Worm (Caenorhabditis elegans) whole organism, young adult: ENCODE data around the gene Y53G8AL.3.

Source experiments
- K12H6.12 ChIP-seq: fragments of 200-800 bp; sonication (Bioruptor generic); optimal IDR thresholded peaks from 2 replicates; lab custom pipeline; 2018; ENCODE audit warnings: mild to moderate bottlenecking, missing genetic modification characterization, missing compliant biosample characterization
- Y53G8AR.9 ChIP-seq: fragments of 200-800 bp; sonication (Bioruptor generic); conservative IDR thresholded peaks from 2 replicates; pipeline ENCODE4 v1.3.6; 2022; ENCODE audit warnings: missing genetic modification reagents, missing genetic modification characterization, missing compliant biosample characterization
- ama-1 ChIP-seq, 3 experiments: fragments of 150-350 bp in 1 of 3; sonication (generic microtip) in 2 of 3; optimal IDR thresholded peaks; 2 replicates each; lab custom pipeline; 2014 to 2018; ENCODE audit warnings: missing biosample characterization in 2 of 3, missing genetic modification characterization in 2 of 3, missing genetic modification reagents in 2 of 3
- atf-7 ChIP-seq: sonication (generic microtip); optimal IDR thresholded peaks from 2 replicates; lab custom pipeline; 2017; ENCODE audit warnings: mild to moderate bottlenecking, missing genetic modification characterization, missing compliant biosample characterization
- mes-4 ChIP-seq: sonication (generic microtip); optimal IDR thresholded peaks from 2 replicates; lab custom pipeline; 2016; ENCODE audit warnings: missing genotype, missing genetic modification characterization, missing compliant biosample characterization
- pha-4 ChIP-seq: fragments of 150-350 bp; sonication (generic microtip); optimal IDR thresholded peaks from 2 replicates; lab custom pipeline; 2014; ENCODE audit warnings: missing biosample characterization, missing genetic modification reagents, missing genetic modification characterization
- zfh-2 ChIP-seq: fragments of 200-800 bp; sonication (Bioruptor generic); conservative IDR thresholded peaks from 2 replicates; pipeline ENCODE4 v1.3.6; 2022; ENCODE audit warnings: missing genetic modification reagents, missing genetic modification characterization, missing compliant biosample characterization
- ztf-18 ChIP-seq: sonication (generic microtip); optimal IDR thresholded peaks from 2 replicates; lab custom pipeline; 2016; ENCODE audit warnings: missing genotype, mild to moderate bottlenecking, missing genetic modification characterization, missing compliant biosample characterization
- ztf-6 ChIP-seq: fragments of 200-800 bp; sonication (Bioruptor generic); IDR thresholded peaks from 2 replicates; pipeline ENCODE4 v1.3.6; 2022; ENCODE audit warnings: missing genetic modification reagents, missing genetic modification characterization, missing compliant biosample characterization

DNA sequence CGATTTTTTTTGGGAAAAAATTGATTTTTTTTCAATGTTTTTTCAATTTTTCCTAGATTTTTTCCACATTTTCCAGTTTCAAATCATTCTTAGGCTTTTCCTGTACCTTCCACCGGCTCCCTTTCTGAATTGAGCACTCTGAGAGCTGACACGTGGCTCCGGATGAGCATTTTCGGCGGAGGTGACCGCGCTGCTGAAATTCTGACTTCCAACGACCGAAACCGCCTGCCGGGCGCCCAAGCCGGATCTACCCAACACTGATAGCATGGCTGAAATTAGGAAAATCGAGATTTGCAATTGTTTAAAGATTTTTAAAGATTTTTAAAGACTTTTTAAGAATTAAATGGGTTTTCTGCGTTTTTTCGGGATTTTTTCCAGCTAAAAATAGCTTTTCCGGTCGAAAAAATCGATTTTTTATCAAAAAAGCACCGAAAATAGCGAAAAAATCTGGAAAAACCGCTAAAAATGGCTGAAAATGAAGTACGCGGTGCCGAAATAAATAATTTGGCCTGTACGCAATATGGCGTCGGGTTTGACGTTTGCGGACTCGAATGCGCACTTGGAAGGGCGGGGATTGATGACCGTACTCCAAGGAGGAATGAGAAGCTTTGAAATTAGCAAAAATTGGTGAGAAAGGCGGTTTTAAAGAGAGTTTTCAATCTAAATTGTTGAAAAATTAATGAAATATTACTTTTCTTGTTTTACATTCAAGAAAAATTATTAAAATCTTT is 4.5 kb downstream of the Y53G8AL.3 start, which contains the start of gene nduf-9:
- no peak for TF ChIP-seq ztf-6
- no peak for TF ChIP-seq ama-1 (optimal IDR thresholded peaks at IDR 0.05; lab: Kevin White, UChicago)
- TF ChIP-seq ama-1 (GFP tag; optimal IDR thresholded peaks at IDR 0.05; lab: Kevin White, UChicago), result no peak
- no peak for TF ChIP-seq Y53G8AR.9 (GFP tag; lab: Robert Waterston, UW)
- TF ChIP-seq mes-4 (tag; lab: Kevin White, UChicago), result no peak
- peak; percentile 56; the same call in 1 of the 2 replicates for TF ChIP-seq zfh-2 (GFP tag; lab: Robert Waterston, UW)
- no peak for TF ChIP-seq atf-7 (tag; lab: Kevin White, UChicago)
- TF ChIP-seq pha-4 (tag; lab: Kevin White, UChicago), result no peak
- no peak for TF ChIP-seq K12H6.12 (tag; lab: Kevin White, UChicago)
- TF ChIP-seq ztf-18 (tag; lab: Kevin White, UChicago), result no peak
